Fruit fly (Drosophila melanogaster) whole organism, pupa: ENCODE results near the gene CG32109.

Experiments used
- CG34367 ChIP-seq: fragments of 200-800 bp; sonication (Bioruptor generic); optimal IDR thresholded peaks from 2 replicates; lab custom pipeline; 2018; ENCODE audit warnings: missing biosample characterization, mild to moderate bottlenecking, missing genetic modification characterization
- CG9948 ChIP-seq: fragments of 200-800 bp; sonication (Bioruptor generic); optimal IDR thresholded peaks from 2 replicates; lab custom pipeline; 2018; ENCODE audit warnings: missing biosample characterization, mild to moderate bottlenecking, missing genetic modification characterization, moderate library complexity
- Ets98B ChIP-seq: fragments of 200-800 bp; sonication (Bioruptor generic); IDR thresholded peaks from 2 replicates; pipeline ENCODE4 v1.3.6; 2022; ENCODE audit warnings: missing biosample characterization, missing genetic modification characterization
- Pif1B ChIP-seq: fragments of 200-800 bp; sonication (Bioruptor generic); optimal IDR thresholded peaks from 3 replicates; lab custom pipeline; 2016; ENCODE audit warnings: missing biosample characterization, missing genetic modification characterization

- TF ChIP-seq Pif1B (GFP tag; lab: Kevin White, UChicago) (no peak), CG9948 (tag; lab: Kevin White, UChicago) (no peak), Ets98B (no peak), CG34367 (tag; lab: Kevin White, UChicago) (no peak)
Observed at dm6 chr3L:12704335-12704734, 40.8 kb upstream of the CG32109 start.
